Fruit fly (Drosophila melanogaster): ENCODE data around the gene jumu.

The jumu gene

DNA sequence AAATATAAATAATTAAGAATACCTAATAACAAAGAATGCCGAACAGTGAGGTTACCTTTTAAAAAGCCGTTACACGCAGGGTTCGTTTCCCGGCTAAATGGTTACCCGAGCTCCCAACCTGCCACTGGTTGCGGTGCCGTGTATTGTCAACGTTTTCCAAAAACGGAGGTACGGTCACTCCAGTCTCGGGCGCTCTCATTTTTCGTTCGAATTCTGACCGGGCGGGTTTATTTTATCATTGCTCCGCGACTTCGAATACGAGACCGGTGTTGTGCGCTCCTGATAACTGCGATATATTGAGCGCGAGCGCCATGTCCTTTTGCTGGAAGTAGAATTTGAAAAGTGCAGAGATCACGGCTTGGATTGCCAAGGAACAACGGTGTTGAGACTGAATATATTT, at the start of gene jumu (continued):
- TF ChIP-seq CG32767 (GFP tag; IDR thresholded peaks at IDR 0.05) (no peak), CG3281 (GFP tag; optimal IDR thresholded peaks at IDR 0.05) (peak; percentile 19), CG9609 (GFP tag; optimal IDR thresholded peaks at IDR 0.05) (peak; percentile 40), CG15269 (tag; optimal IDR thresholded peaks at IDR 0.05) (no peak), CG17328 (GFP tag; IDR thresholded peaks at IDR 0.05) (no peak), sug (tag; optimal IDR thresholded peaks at IDR 0.05) (peak; percentile 41), CG12942 (GFP tag; optimal IDR thresholded peaks at IDR 0.05) (no peak), seq (GFP tag; IDR thresholded peaks at IDR 0.05) (no peak), CG3407 (GFP tag; optimal IDR thresholded peaks at IDR 0.05) (no peak), otp (GFP tag; IDR thresholded peaks at IDR 0.05) (no peak), jing (GFP tag; optimal IDR thresholded peaks at IDR 0.05) (no peak), pb (GFP tag; optimal IDR thresholded peaks at IDR 0.05) (no peak), row (GFP tag; IDR thresholded peaks at IDR 0.05) (no peak), CG14050 (GFP tag; IDR thresholded peaks at IDR 0.05) (no peak), CG10267 (tag; optimal IDR thresholded peaks at IDR 0.05) (peak; percentile 72), CG10209 (GFP tag; optimal IDR thresholded peaks at IDR 0.05) (no peak)

DNA sequence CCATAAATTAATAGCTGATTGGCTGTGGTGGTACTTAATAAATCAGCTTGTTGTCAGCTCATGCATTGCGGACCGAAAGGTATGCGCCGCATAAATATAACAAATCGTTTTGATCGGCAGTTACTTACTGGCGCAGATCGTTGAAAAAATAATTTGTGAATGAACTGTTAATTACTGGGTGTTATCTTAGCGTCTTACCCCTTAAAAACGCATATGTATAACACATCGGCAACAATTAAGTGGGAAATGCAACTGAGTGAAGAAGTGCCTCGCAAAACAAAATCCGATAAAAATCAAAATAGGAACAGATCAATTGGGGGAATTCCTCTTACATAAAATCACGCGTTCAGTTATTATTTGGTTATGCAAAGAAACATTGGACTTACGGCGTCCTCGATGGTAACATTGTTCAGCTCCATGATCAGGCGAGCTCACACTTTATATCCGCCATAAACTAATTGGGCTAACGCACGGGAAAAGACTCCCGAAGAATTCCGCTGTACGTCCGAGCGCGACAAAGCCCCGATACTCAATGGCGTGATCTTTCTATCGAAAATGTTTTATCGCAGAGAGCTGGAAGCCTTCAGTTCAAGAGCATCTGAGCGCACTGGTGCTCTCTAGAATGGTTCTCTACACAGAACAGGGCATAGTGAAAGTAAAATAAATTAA, 38.8 kb upstream of the jumu start, which contains the start of gene CG6293:
Gene CG6293, minus strand, starts transcription at position 538 of the 669 bp plus-strand sequence.
- TF ChIP-seq E2f2 (GFP tag; IDR thresholded peaks at IDR 0.05) (0 out of 2 replicates have a peak, but pooled peaks have one; percentile 15), cad (GFP tag; optimal IDR thresholded peaks at IDR 0.05) (no peak), mld (GFP tag; IDR thresholded peaks at IDR 0.05; ENCODE audit: partially characterized antibody) (0 out of 3 replicates have a peak, but pooled peaks have one; percentile 35), D19B (GFP tag; optimal IDR thresholded peaks at IDR 0.05) (no peak), Ets65A (GFP tag) (peak; percentile 39), Lhr (GFP tag; optimal IDR thresholded peaks at IDR 0.05) (no peak), CG32532 (GFP tag; IDR thresholded peaks at IDR 0.05) (peak; percentile 24; the same call in 1 of the 2 replicates), zen2 (GFP tag; IDR thresholded peaks at IDR 0.05; ENCODE audit: partially characterized antibody) (no peak), CG14441 (GFP tag; IDR thresholded peaks at IDR 0.05) (0 out of 2 replicates have a peak, but pooled peaks have one; percentile 6), Aef1 (GFP tag; IDR thresholded peaks at IDR 0.05) (no peak), Trl (optimal IDR thresholded peaks at IDR 0.05) (peak in 1 of 2 experiments; percentile 44), Trl (GFP tag; optimal IDR thresholded peaks at IDR 0.05) (no peak), dm (GFP tag; optimal IDR thresholded peaks at IDR 0.05) (no peak), CHES-1-like (GFP tag; optimal IDR thresholded peaks at IDR 0.05) (no peak), CG5180 (GFP tag; optimal IDR thresholded peaks at IDR 0.05) (no peak), CG6791 (GFP tag; IDR thresholded peaks at IDR 0.05; ENCODE audit: partially characterized antibody) (peak; percentile 54; the same call in 1 of the 3 replicates), Atf6 (GFP tag; IDR thresholded peaks at IDR 0.05) (peak; percentile 8; the same call in 1 of the 2 replicates), nau (GFP tag; optimal IDR thresholded peaks at IDR 0.05) (no peak), otp (GFP tag; IDR thresholded peaks at IDR 0.05) (0 out of 3 replicates have a peak, but pooled peaks have one; percentile 5)

dm6 chr3R:10311745-10312088, 38.3 kb upstream of the jumu start:
- TF ChIP-seq Chrac-16 (GFP tag; optimal IDR thresholded peaks at IDR 0.05) (no peak), CG2199 (GFP tag; IDR thresholded peaks at IDR 0.05) (0 out of 3 replicates have a peak, but pooled peaks have one; percentile 23), Fer3 (tag; optimal IDR thresholded peaks at IDR 0.05) (no peak), ind (GFP tag; optimal IDR thresholded peaks at IDR 0.05) (no peak), CG34376 (GFP tag; optimal IDR thresholded peaks at IDR 0.05) (peak; percentile 58), btn (GFP tag; optimal IDR thresholded peaks at IDR 0.05) (no peak), cg (GFP tag; optimal IDR thresholded peaks at IDR 0.05) (no peak), CG2889 (GFP tag; IDR thresholded peaks at IDR 0.05) (no peak), CHES-1-like (GFP tag; optimal IDR thresholded peaks at IDR 0.05) (no peak), gem (tag; optimal IDR thresholded peaks at IDR 0.05) (no peak), CG7786 (GFP tag; optimal IDR thresholded peaks at IDR 0.05) (no peak), CG8290 (GFP tag; optimal IDR thresholded peaks at IDR 0.05) (no peak), CG8290 (tag; optimal IDR thresholded peaks at IDR 0.05) (no peak), CG7372 (GFP tag; IDR thresholded peaks at IDR 0.05) (no peak), Mrtf (GFP tag; IDR thresholded peaks at IDR 0.05) (no peak), slp2 (GFP tag; optimal IDR thresholded peaks at IDR 0.05) (no peak)
